Fruit fly (Drosophila melanogaster): ENCODE measurements around the gene CG5937.

DNA sequence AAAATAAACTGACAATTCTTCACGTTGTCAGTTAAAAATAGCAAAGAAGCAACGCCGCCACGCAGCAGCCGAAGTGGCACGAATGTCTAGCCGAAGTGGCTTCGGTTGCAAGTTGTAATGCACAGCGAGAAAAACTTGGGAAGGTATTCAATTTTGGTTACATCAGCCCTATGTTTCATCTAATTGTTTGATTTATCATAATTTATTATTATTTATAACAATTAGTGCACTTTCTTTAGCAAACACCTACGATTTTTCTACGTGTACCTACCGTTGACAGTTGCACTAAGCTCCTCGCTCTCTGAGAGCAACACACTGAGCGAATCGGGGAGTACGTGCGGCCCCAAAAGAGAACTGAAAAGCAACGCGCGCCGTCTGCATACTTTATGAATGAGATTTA, 35.0 kb downstream of the CG5937 start, which contains the start of gene Tsp5D:
- TF ChIP-seq CG6792 (GFP tag; optimal IDR thresholded peaks at IDR 0.05) (peak; percentile 80), dac (GFP tag; optimal IDR thresholded peaks at IDR 0.05) (peak; percentile 96), Ets21C (GFP tag; optimal IDR thresholded peaks at IDR 0.05) (no peak), topi (GFP tag; optimal IDR thresholded peaks at IDR 0.05) (peak; percentile 68), Blimp-1 (GFP tag; optimal IDR thresholded peaks at IDR 0.05) (no peak), CG6163 (GFP tag; IDR thresholded peaks at IDR 0.05) (peak; percentile 99), CG6276 (GFP tag; optimal IDR thresholded peaks at IDR 0.05) (peak; percentile 99), esn (GFP tag; optimal IDR thresholded peaks at IDR 0.05) (peak; percentile 36), Smox (GFP tag; optimal IDR thresholded peaks at IDR 0.05) (no peak), vri (GFP tag; optimal IDR thresholded peaks at IDR 0.05) (no peak), cyc (GFP tag; optimal IDR thresholded peaks at IDR 0.05) (peak; percentile 63), fd59A (GFP tag; optimal IDR thresholded peaks at IDR 0.05) (peak; percentile 93), Lpt (GFP tag; optimal IDR thresholded peaks at IDR 0.05) (peak; percentile 97)

Data from whole organism, prepupa.